Fruit fly (Drosophila melanogaster): ENCODE measurements around the gene CG32485.

The CG32485 gene

dm6 chr3L:3089012-3089411, 38.9 kb downstream of the CG32485 start:
- TF ChIP-seq pan (optimal IDR thresholded peaks at IDR 0.05) (no peak), sv (GFP tag; optimal IDR thresholded peaks at IDR 0.05) (no peak), psq (GFP tag; optimal IDR thresholded peaks at IDR 0.05) (no peak), Mio (GFP tag; optimal IDR thresholded peaks at IDR 0.05) (no peak), usp (GFP tag; optimal IDR thresholded peaks at IDR 0.05) (no peak), Hnf4 (GFP tag; optimal IDR thresholded peaks at IDR 0.05) (no peak), h (GFP tag; optimal IDR thresholded peaks at IDR 0.05) (no peak), N (GFP tag; optimal IDR thresholded peaks at IDR 0.05) (no peak), CG32264 (GFP tag; optimal IDR thresholded peaks at IDR 0.05) (no peak), tai (GFP tag; optimal IDR thresholded peaks at IDR 0.05) (no peak)

DNA sequence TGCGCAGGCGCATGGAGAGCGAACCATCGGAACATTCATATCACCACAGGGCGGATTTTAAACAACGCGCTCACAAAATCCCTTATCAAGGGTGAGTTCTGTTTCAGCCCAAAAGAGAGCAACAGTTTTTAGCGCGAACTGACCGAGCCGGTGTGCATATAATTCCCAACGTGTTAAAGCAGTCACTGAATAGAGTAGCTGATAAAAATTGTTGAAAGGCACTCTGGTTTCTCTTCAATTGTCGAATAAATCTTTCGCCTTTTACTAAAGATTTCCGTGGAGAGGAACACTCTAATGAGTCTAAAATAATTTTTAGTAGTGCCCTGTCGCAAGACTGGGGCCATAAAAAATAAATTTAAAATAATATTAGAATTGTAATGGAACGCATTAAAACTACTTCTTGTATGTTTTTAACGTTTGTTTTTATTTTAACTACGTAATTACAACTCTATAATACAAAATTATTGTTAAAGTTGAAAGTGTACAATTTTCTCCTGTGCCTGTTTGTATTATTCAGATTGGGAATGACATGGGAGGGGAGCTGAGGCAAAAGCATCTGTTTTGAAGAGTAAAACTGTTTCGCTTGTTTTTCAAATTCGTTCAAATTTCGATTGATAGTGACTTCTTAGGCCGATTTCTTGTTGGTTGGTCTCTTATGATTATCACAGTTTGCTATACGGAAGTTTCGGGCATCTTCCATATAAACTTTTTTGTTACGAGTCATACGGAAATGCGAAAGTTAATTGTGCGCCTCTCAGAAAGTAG, 40.6 kb downstream of the CG32485 start:
- TF ChIP-seq Hnf4 (GFP tag; optimal IDR thresholded peaks at IDR 0.05) = peak; percentile 82
- TF ChIP-seq CG32264 (GFP tag; optimal IDR thresholded peaks at IDR 0.05) = no peak
- TF ChIP-seq Rel (GFP tag; optimal IDR thresholded peaks at IDR 0.05) = no peak
- TF ChIP-seq Rel (tag; optimal IDR thresholded peaks at IDR 0.05) = peak; percentile 33
- peak; percentile 58 for TF ChIP-seq br (GFP tag; optimal IDR thresholded peaks at IDR 0.05)
- peak; percentile 38 for TF ChIP-seq OdsH (GFP tag; optimal IDR thresholded peaks at IDR 0.05)
- TF ChIP-seq usp (GFP tag; optimal IDR thresholded peaks at IDR 0.05) = no peak
- TF ChIP-seq Jra (GFP tag; optimal IDR thresholded peaks at IDR 0.05) = peak; percentile 30
- TF ChIP-seq rgr (GFP tag; optimal IDR thresholded peaks at IDR 0.05) = peak; percentile 44
- TF ChIP-seq sv (GFP tag; optimal IDR thresholded peaks at IDR 0.05) = peak; percentile 40
- TF ChIP-seq Dif (GFP tag; optimal IDR thresholded peaks at IDR 0.05; ENCODE audit: partially characterized antibody) = no peak
- TF ChIP-seq Myc (optimal IDR thresholded peaks at IDR 0.05) = peak; percentile 38
- peak; percentile 49 for TF ChIP-seq woc (GFP tag; optimal IDR thresholded peaks at IDR 0.05)
- peak; percentile 15 for TF ChIP-seq ey (GFP tag; optimal IDR thresholded peaks at IDR 0.05)
- TF ChIP-seq foxo (GFP tag; optimal IDR thresholded peaks at IDR 0.05) = peak in 1 of 2 experiments; percentile 58
- no peak for TF ChIP-seq CG9705 (GFP tag; optimal IDR thresholded peaks at IDR 0.05)
- TF ChIP-seq dl (GFP tag; optimal IDR thresholded peaks at IDR 0.05; ENCODE audit: insufficient read depth in 1 of 2, partially characterized antibody in 2 of 2) = peak in 1 of 2 experiments; percentile 39
- TF ChIP-seq Hr83 (GFP tag; optimal IDR thresholded peaks at IDR 0.05; ENCODE audit: poor library complexity, severe bottlenecking) = peak; percentile 40
- peak; percentile 59 for TF ChIP-seq fru (GFP tag; optimal IDR thresholded peaks at IDR 0.05)
- TF ChIP-seq psq (GFP tag; optimal IDR thresholded peaks at IDR 0.05) = peak; percentile 37
- peak; percentile 27 for TF ChIP-seq Sp1 (GFP tag; optimal IDR thresholded peaks at IDR 0.05)
- TF ChIP-seq h (GFP tag; optimal IDR thresholded peaks at IDR 0.05) = no peak

dm6 chr3L:3095590-3095989, 45.5 kb downstream of the CG32485 start:
- peak; percentile 51 for TF ChIP-seq br (GFP tag; optimal IDR thresholded peaks at IDR 0.05)
- no peak for TF ChIP-seq psq (GFP tag; optimal IDR thresholded peaks at IDR 0.05)
- TF ChIP-seq Vsx2 (GFP tag; optimal IDR thresholded peaks at IDR 0.05; ENCODE audit: partially characterized antibody) = peak; percentile 28
- peak; percentile 13 for TF ChIP-seq Hnf4 (GFP tag; optimal IDR thresholded peaks at IDR 0.05)
- TF ChIP-seq Dif (GFP tag; optimal IDR thresholded peaks at IDR 0.05; ENCODE audit: partially characterized antibody) = peak; percentile 24

dm6 chr3L:3096073-3096725, 46.1 kb downstream of the CG32485 start:
- TF ChIP-seq sage (GFP tag; optimal IDR thresholded peaks at IDR 0.05) = peak; percentile 21
- peak; percentile 49 for TF ChIP-seq Sp1 (GFP tag; optimal IDR thresholded peaks at IDR 0.05)
- peak; percentile 54 for TF ChIP-seq HLH106 (tag; optimal IDR thresholded peaks at IDR 0.05)
- TF ChIP-seq br (GFP tag; optimal IDR thresholded peaks at IDR 0.05) = peak; percentile 14
- TF ChIP-seq OdsH (GFP tag; optimal IDR thresholded peaks at IDR 0.05) = peak; percentile 25
- peak in 1 of 2 experiments; percentile 59 for TF ChIP-seq foxo (GFP tag; optimal IDR thresholded peaks at IDR 0.05)
- TF ChIP-seq rgr (GFP tag; optimal IDR thresholded peaks at IDR 0.05) = peak; percentile 46
- TF ChIP-seq fru (GFP tag; optimal IDR thresholded peaks at IDR 0.05) = peak; percentile 55
- peak; percentile 20 for TF ChIP-seq h (GFP tag; optimal IDR thresholded peaks at IDR 0.05)
- TF ChIP-seq sv (GFP tag; optimal IDR thresholded peaks at IDR 0.05) = no peak
- TF ChIP-seq ey (GFP tag; optimal IDR thresholded peaks at IDR 0.05) = peak; percentile 19
- no peak for TF ChIP-seq dmrt93B (GFP tag; optimal IDR thresholded peaks at IDR 0.05)
- no peak for TF ChIP-seq Hnf4 (GFP tag; optimal IDR thresholded peaks at IDR 0.05)
- TF ChIP-seq brk (GFP tag; optimal IDR thresholded peaks at IDR 0.05) = peak; percentile 19
- no peak for TF ChIP-seq Dfd (GFP tag; optimal IDR thresholded peaks at IDR 0.05)
